Worm (Caenorhabditis elegans): Measurements from ENCODE around the gene D1044.6.

The D1044.6 gene

ce11 chrIII:5566496-5566895, 23.5 kb upstream of the D1044.6 start:
- no peak for TF ChIP-seq fos-1 (tag; optimal IDR thresholded peaks at IDR 0.05)

DNA sequence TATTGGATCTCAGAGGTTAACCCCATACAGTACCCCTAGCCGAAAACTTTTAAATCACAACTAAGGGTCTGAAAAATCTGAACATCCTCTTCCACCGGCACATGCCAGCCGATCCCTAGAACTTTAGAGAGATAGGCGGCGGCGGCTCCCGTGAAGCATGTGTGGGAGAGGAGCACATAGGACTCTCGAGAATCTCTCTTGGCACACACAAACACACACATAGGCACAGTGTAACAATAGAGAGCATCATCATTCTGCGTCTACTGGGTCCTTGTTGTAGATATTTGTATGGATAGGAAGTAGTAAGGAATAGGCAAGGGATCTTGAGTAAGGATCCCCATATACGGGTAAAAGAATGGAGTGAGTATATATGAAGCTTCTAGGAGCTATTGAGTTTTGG, 22.7 kb upstream of the D1044.6 start:
- TF ChIP-seq nhr-129 (tag; optimal IDR thresholded peaks at IDR 0.05), result peak; percentile 29
- TF ChIP-seq sem-4 (tag; optimal IDR thresholded peaks at IDR 0.05), result no peak

DNA sequence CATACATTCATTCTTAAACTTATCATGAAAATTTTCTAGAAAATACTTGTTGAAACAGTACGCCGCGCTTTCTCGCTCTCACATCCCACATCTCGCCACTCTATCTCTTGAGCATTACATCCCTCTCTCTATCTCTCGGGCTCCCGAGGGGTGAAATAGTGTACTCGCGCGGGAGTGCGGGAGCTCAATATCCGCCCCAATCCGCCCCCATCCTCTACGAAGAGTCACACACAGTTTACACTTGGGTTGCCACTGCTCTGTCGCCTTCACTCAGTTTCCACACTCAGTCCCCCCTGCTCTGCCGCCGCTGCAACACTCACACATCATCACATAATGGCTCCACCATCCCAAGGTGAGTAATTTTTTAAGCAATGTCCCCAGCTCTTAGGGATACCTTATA, 21.8 kb upstream of the D1044.6 start, which contains the start of gene mlc-3:
Gene mlc-3 (plus strand): TSS at position 227 of the 400 bp plus-strand sequence.
- TF ChIP-seq crh-2 (tag; optimal IDR thresholded peaks at IDR 0.05), result no peak
- no peak for TF ChIP-seq mdl-1 (tag; optimal IDR thresholded peaks at IDR 0.05)
- TF ChIP-seq alr-1 (tag; optimal IDR thresholded peaks at IDR 0.05), result no peak
- no peak for TF ChIP-seq nhr-11 (tag; optimal IDR thresholded peaks at IDR 0.05)
- no peak for TF ChIP-seq C34F6.9 (tag; optimal IDR thresholded peaks at IDR 0.05)
- TF ChIP-seq F13H6.1 (tag; optimal IDR thresholded peaks at IDR 0.05), result peak; percentile 49
- TF ChIP-seq ceh-16 (tag; optimal IDR thresholded peaks at IDR 0.05), result no peak
- no peak for TF ChIP-seq R02D3.7 (tag; optimal IDR thresholded peaks at IDR 0.05)
- peak; percentile 47 for TF ChIP-seq ama-1 (optimal IDR thresholded peaks at IDR 0.05)
- TF ChIP-seq sma-9 (GFP tag; optimal IDR thresholded peaks at IDR 0.05), result peak; percentile 20
- no peak for TF ChIP-seq sma-9 (tag; optimal IDR thresholded peaks at IDR 0.05)
- TF ChIP-seq nhr-129 (tag; optimal IDR thresholded peaks at IDR 0.05), result peak; percentile 25

DNA sequence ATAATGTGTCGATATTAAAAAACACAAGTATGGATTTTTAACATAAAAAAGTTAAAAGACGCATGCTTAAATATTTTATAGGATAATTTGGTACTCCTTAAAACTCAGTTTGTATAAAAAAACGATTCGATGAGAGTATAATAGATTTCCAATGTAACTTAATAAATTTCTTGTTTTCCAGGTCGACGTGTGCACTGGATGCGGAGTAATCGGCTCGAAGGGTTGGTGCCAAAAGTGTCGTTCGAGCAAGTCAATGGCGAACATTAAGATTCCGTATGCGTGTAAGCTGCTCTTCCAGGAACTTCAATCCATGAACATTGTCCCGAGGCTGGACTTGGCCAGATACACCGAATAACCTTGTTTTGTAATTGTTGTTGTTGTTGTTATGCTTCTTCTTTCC, 21.3 kb upstream of the D1044.6 start:
- TF ChIP-seq ZK546.5 (tag; optimal IDR thresholded peaks at IDR 0.05), result no peak
- TF ChIP-seq fos-1 (tag; optimal IDR thresholded peaks at IDR 0.05), result no peak
- no peak for TF ChIP-seq nhr-21 (tag; optimal IDR thresholded peaks at IDR 0.05)
- no peak for TF ChIP-seq ceh-16 (tag; optimal IDR thresholded peaks at IDR 0.05)
- no peak for TF ChIP-seq zag-1 (tag; optimal IDR thresholded peaks at IDR 0.05)
- no peak for TF ChIP-seq lin-11 (tag; optimal IDR thresholded peaks at IDR 0.05)
- no peak for TF ChIP-seq C34F6.9 (tag; optimal IDR thresholded peaks at IDR 0.05)
- no peak for TF ChIP-seq nhr-11 (tag; optimal IDR thresholded peaks at IDR 0.05)
- TF ChIP-seq aly-2 (tag; optimal IDR thresholded peaks at IDR 0.05), result no peak
- no peak for TF ChIP-seq gmeb-1 (tag; optimal IDR thresholded peaks at IDR 0.05)
- TF ChIP-seq alr-1 (tag; optimal IDR thresholded peaks at IDR 0.05), result no peak
- TF ChIP-seq elt-1 (tag; optimal IDR thresholded peaks at IDR 0.05), result no peak
- TF ChIP-seq lsy-2 (tag; optimal IDR thresholded peaks at IDR 0.05), result no peak
- TF ChIP-seq unc-62 (GFP tag; optimal IDR thresholded peaks at IDR 0.05), result no peak
- TF ChIP-seq peb-1 (tag; optimal IDR thresholded peaks at IDR 0.05), result no peak
- TF ChIP-seq nhr-10 (tag; optimal IDR thresholded peaks at IDR 0.05), result no peak
- no peak for TF ChIP-seq egl-27 (tag; optimal IDR thresholded peaks at IDR 0.05)
- TF ChIP-seq ztf-11 (tag; optimal IDR thresholded peaks at IDR 0.05), result no peak
- TF ChIP-seq unc-39 (tag; optimal IDR thresholded peaks at IDR 0.05), result no peak

- TF ChIP-seq C34F6.9 (tag; optimal IDR thresholded peaks at IDR 0.05), result peak; percentile 19
- TF ChIP-seq R02D3.7 (tag; optimal IDR thresholded peaks at IDR 0.05), result no peak
- no peak for TF ChIP-seq snpc-4 (tag; optimal IDR thresholded peaks at IDR 0.05)
- peak; percentile 70 for TF ChIP-seq F13H6.1 (tag; optimal IDR thresholded peaks at IDR 0.05)
- peak; percentile 76 for TF ChIP-seq nhr-129 (tag; optimal IDR thresholded peaks at IDR 0.05)
- peak in 1 of 2 experiments; percentile 23 for TF ChIP-seq lsy-2 (tag; optimal IDR thresholded peaks at IDR 0.05)
These were observed 20.7 kb upstream of the D1044.6 start for ce11 chrIII:5563680-5564079.

DNA sequence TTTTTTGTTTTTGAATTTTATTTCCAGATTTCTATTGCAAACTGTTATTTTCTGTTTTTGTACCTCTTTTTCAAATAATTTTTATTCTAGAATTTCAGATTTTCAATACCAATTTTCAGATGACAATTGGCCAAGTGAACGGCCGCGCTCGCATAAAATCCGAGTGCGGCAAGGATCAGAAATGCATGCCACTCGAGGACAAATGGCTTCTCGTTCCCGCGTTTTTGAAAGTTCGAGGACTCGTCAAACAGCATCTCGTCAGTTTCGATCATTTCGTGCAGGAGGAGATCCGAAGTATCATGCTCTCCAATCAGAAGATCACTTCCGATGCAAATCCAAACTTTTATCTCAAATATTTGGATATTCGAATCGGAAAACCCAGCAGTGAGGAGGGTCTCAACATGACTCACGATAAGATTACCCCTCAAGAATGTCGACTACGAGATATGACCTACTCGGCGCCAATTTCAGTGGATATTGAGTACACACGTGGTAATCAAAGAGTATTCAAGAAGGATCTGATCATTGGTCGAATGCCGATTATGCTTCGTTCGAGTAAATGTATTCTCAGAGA, 14.4 kb upstream of the D1044.6 start, which contains the start of gene rpc-2:
Gene rpc-2 (plus strand): TSS at position 120 of the 574 bp plus-strand sequence.
- TF ChIP-seq ama-1 (optimal IDR thresholded peaks at IDR 0.05) (peak; percentile 31), snpc-4 (tag; optimal IDR thresholded peaks at IDR 0.05) (no peak)

- no peak for TF ChIP-seq egl-27 (tag; optimal IDR thresholded peaks at IDR 0.05)
- peak; percentile 40 for TF ChIP-seq crh-2 (tag; optimal IDR thresholded peaks at IDR 0.05)
- no peak for TF ChIP-seq nhr-12 (tag; optimal IDR thresholded peaks at IDR 0.05)
- TF ChIP-seq alr-1 (tag; optimal IDR thresholded peaks at IDR 0.05), result no peak
- TF ChIP-seq mab-5 (tag; optimal IDR thresholded peaks at IDR 0.05), result peak; percentile 69
- peak; percentile 77 for TF ChIP-seq unc-55 (GFP tag; optimal IDR thresholded peaks at IDR 0.05)
- no peak for TF ChIP-seq Y55F3AM.14 (GFP tag; optimal IDR thresholded peaks at IDR 0.05)
- TF ChIP-seq peb-1 (tag; optimal IDR thresholded peaks at IDR 0.05), result no peak
- peak; percentile 58 for TF ChIP-seq lin-11 (tag; optimal IDR thresholded peaks at IDR 0.05)
- peak; percentile 28 for TF ChIP-seq fos-1 (tag; optimal IDR thresholded peaks at IDR 0.05)
- TF ChIP-seq sma-3 (GFP tag; optimal IDR thresholded peaks at IDR 0.05), result peak; percentile 85
- TF ChIP-seq sem-4 (tag; optimal IDR thresholded peaks at IDR 0.05), result peak; percentile 88
- peak; percentile 39 for TF ChIP-seq blmp-1 (tag; optimal IDR thresholded peaks at IDR 0.05; ENCODE audit: insufficient read depth)
- no peak for TF ChIP-seq R02D3.7 (tag; optimal IDR thresholded peaks at IDR 0.05)
- TF ChIP-seq sma-9 (GFP tag; optimal IDR thresholded peaks at IDR 0.05), result peak; percentile 87
- no peak for TF ChIP-seq sma-9 (tag; optimal IDR thresholded peaks at IDR 0.05)
- TF ChIP-seq skn-1 (tag; optimal IDR thresholded peaks at IDR 0.05), result peak; percentile 76
- TF ChIP-seq zag-1 (tag; optimal IDR thresholded peaks at IDR 0.05), result no peak
- TF ChIP-seq elt-1 (tag; optimal IDR thresholded peaks at IDR 0.05), result no peak
- peak; percentile 20 to 85 for TF ChIP-seq lsy-2 (tag; optimal IDR thresholded peaks at IDR 0.05)
- TF ChIP-seq F13H6.1 (tag; optimal IDR thresholded peaks at IDR 0.05), result peak; percentile 85
- peak; percentile 14 for TF ChIP-seq nhr-21 (tag; optimal IDR thresholded peaks at IDR 0.05)
- no peak for TF ChIP-seq aly-2 (tag; optimal IDR thresholded peaks at IDR 0.05)
- TF ChIP-seq lin-13 (GFP tag; optimal IDR thresholded peaks at IDR 0.05), result peak; percentile 61
- TF ChIP-seq nhr-129 (tag; optimal IDR thresholded peaks at IDR 0.05), result peak; percentile 27
These were observed 12.0 kb upstream of the D1044.6 start, which contains the start of the genes nmad-1 and hach-1 for ce11 chrIII:5554884-5555500. nmad-1 (minus strand) TSS chrIII:5554934. hach-1 (plus strand) TSS chrIII:5555450.
